Worm (Caenorhabditis elegans): ENCODE results near the gene C23G10.2.

- TF ChIP-seq dao-5 (tag; optimal IDR thresholded peaks at IDR 0.05) (no peak), W03F9.2 (tag; optimal IDR thresholded peaks at IDR 0.05) (no peak)
These were observed 31.1 kb upstream of the C23G10.2 start, which contains the start of gene F42A10.6 for ce11 chrIII:6176761-6177160.
